Worm (Caenorhabditis elegans) whole organism, young adult: ENCODE data around the gene F09C8.1.

Experiments used
- B0019.2 ChIP-seq: fragments of 200-800 bp; sonication (Bioruptor generic); conservative IDR thresholded peaks from 2 replicates; pipeline ENCODE4 v1.3.6; 2022; ENCODE audit warnings: missing genetic modification reagents, missing genetic modification characterization, missing compliant biosample characterization
- B0261.1 ChIP-seq: sonication (generic microtip); optimal IDR thresholded peaks from 2 replicates; lab custom pipeline; 2016; ENCODE audit warnings: mild to moderate bottlenecking, missing genetic modification characterization, moderate library complexity, missing compliant biosample characterization
- B0336.3 ChIP-seq: fragments of 200-800 bp; sonication (Bioruptor generic); IDR thresholded peaks from 2 replicates; pipeline ENCODE4 v1.3.6; 2022; ENCODE audit warnings: missing genetic modification characterization, missing compliant biosample characterization
- F10E7.11 ChIP-seq: sonication (generic microtip); optimal IDR thresholded peaks from 2 replicates; lab custom pipeline; 2017; ENCODE audit warnings: mild to moderate bottlenecking, missing genetic modification characterization, moderate library complexity, missing compliant biosample characterization
- F33H1.4 ChIP-seq: fragments of 200-800 bp; sonication (Bioruptor generic); IDR thresholded peaks from 2 replicates; pipeline ENCODE4 v1.3.6; 2022; ENCODE audit warnings: missing genetic modification reagents, missing genetic modification characterization, missing compliant biosample characterization
- F37B4.10 ChIP-seq: fragments of 200-800 bp; sonication (Bioruptor generic); IDR thresholded peaks from 2 replicates; pipeline ENCODE4 v1.3.6; 2022; ENCODE audit warnings: missing genetic modification characterization, missing compliant biosample characterization
- F49E8.2 ChIP-seq: sonication (generic microtip); optimal IDR thresholded peaks from 3 replicates; lab custom pipeline; 2017; ENCODE audit warnings: missing genetic modification characterization, mild to moderate bottlenecking, missing compliant biosample characterization, antibody characterized with exemption, moderate library complexity; ENCODE audit not compliant: insufficient read depth
- K12H6.12 ChIP-seq: fragments of 200-800 bp; sonication (Bioruptor generic); optimal IDR thresholded peaks from 2 replicates; lab custom pipeline; 2018; ENCODE audit warnings: mild to moderate bottlenecking, missing genetic modification characterization, missing compliant biosample characterization
- ama-1 ChIP-seq, 3 experiments: fragments of 150-350 bp in 1 of 3; sonication (generic microtip) in 2 of 3; optimal IDR thresholded peaks; 2 replicates each; lab custom pipeline; 2014 to 2018; ENCODE audit warnings: missing biosample characterization in 2 of 3, missing genetic modification characterization in 2 of 3, missing genetic modification reagents in 2 of 3
- attf-3 ChIP-seq: fragments of 200-800 bp; sonication (Bioruptor generic); conservative IDR thresholded peaks from 2 replicates; pipeline ENCODE4 v1.3.6; 2022; ENCODE audit warnings: missing genetic modification reagents, missing genetic modification characterization, missing compliant biosample characterization
- attf-5 ChIP-seq: fragments of 200-800 bp; sonication (Bioruptor generic); optimal IDR thresholded peaks from 2 replicates; lab custom pipeline; 2018; ENCODE audit warnings: mild to moderate bottlenecking, missing genetic modification characterization, missing compliant biosample characterization
- ccch-3 ChIP-seq: fragments of 200-800 bp; sonication (Bioruptor generic); optimal IDR thresholded peaks from 2 replicates; lab custom pipeline; 2018; ENCODE audit warnings: mild to moderate bottlenecking, missing genetic modification characterization, missing compliant biosample characterization
- cebp-1 ChIP-seq, 2 experiments: fragments of 200-800 bp in 1 of 2; sonication (Bioruptor generic) in 1 of 2; sonication (generic microtip) in 1 of 2; IDR thresholded peaks in 1 of 2; optimal IDR thresholded peaks in 1 of 2; 2 replicates each; pipeline versions ENCODE4 v1.3.6 to Lab custom; 2017 to 2022; ENCODE audit warnings: missing compliant biosample characterization in 2 of 2, missing genetic modification characterization in 2 of 2, mild to moderate bottlenecking in 1 of 2, missing genetic modification reagents in 1 of 2, moderate library complexity in 1 of 2
- ceh-27 ChIP-seq: fragments of 200-800 bp; sonication (Bioruptor generic); optimal IDR thresholded peaks from 2 replicates; lab custom pipeline; 2018; ENCODE audit warnings: mild to moderate bottlenecking, missing genetic modification characterization, moderate library complexity, missing compliant biosample characterization
- ceh-40 ChIP-seq: fragments of 200-800 bp; sonication (Bioruptor generic); IDR thresholded peaks from 2 replicates; pipeline ENCODE4 v1.3.6; 2022; ENCODE audit warnings: missing genetic modification characterization, missing compliant biosample characterization
- ceh-79 ChIP-seq: sonication (generic microtip); optimal IDR thresholded peaks from 2 replicates; lab custom pipeline; 2017; ENCODE audit warnings: mild to moderate bottlenecking, missing genetic modification characterization, missing compliant biosample characterization
- chd-7 ChIP-seq: sonication (generic microtip); optimal IDR thresholded peaks from 2 replicates; lab custom pipeline; 2016; ENCODE audit warnings: mild to moderate bottlenecking, missing genetic modification characterization, moderate library complexity, missing compliant biosample characterization
- dpff-1 ChIP-seq: sonication (generic microtip); optimal IDR thresholded peaks from 2 replicates; lab custom pipeline; 2017; ENCODE audit warnings: mild to moderate bottlenecking, missing genetic modification characterization, missing compliant biosample characterization
- dpl-1 ChIP-seq: fragments of 150-350 bp; optimal IDR thresholded peaks from 2 replicates; lab custom pipeline; 2014; ENCODE audit warnings: missing biosample characterization, missing genetic modification reagents, missing genetic modification characterization
- egl-18 ChIP-seq: fragments of 200-800 bp; sonication (Bioruptor generic); IDR thresholded peaks from 2 replicates; pipeline ENCODE4 v1.3.6; 2022; ENCODE audit warnings: missing genetic modification reagents, missing genetic modification characterization, missing compliant biosample characterization
- egrh-3 ChIP-seq: fragments of 200-800 bp; sonication (Bioruptor generic); IDR thresholded peaks from 2 replicates; pipeline ENCODE4 v1.3.6; 2022; ENCODE audit warnings: missing genetic modification reagents, missing genetic modification characterization, missing compliant biosample characterization
- ekl-4 ChIP-seq: fragments of 200-800 bp; sonication (Bioruptor generic); IDR thresholded peaks from 2 replicates; pipeline ENCODE4 v1.3.6; 2022; ENCODE audit warnings: missing genetic modification reagents, missing genetic modification characterization, missing compliant biosample characterization
- gei-17 ChIP-seq: fragments of 200-800 bp; sonication (Bioruptor generic); optimal IDR thresholded peaks from 2 replicates; lab custom pipeline; 2018; ENCODE audit warnings: mild to moderate bottlenecking, missing genetic modification characterization, missing compliant biosample characterization
- hmg-20 ChIP-seq: fragments of 200-800 bp; sonication (Bioruptor generic); IDR thresholded peaks from 2 replicates; pipeline ENCODE4 v1.3.6; 2022; ENCODE audit warnings: missing genetic modification reagents, missing genetic modification characterization, missing compliant biosample characterization
- hrde-1 ChIP-seq: sonication (generic microtip); optimal IDR thresholded peaks from 2 replicates; lab custom pipeline; 2016; ENCODE audit warnings: missing genetic modification characterization, mild to moderate bottlenecking, missing compliant biosample characterization, moderate library complexity, missing genotype, missing genetic modification reagents, borderline replicate concordance
- lag-1 ChIP-seq: fragments of 200-800 bp; sonication (Bioruptor generic); IDR thresholded peaks from 2 replicates; pipeline ENCODE4 v1.3.6; 2022; ENCODE audit warnings: missing genetic modification reagents, missing genetic modification characterization, missing compliant biosample characterization
- lin-40 ChIP-seq: sonication (generic microtip); optimal IDR thresholded peaks from 2 replicates; lab custom pipeline; 2016; ENCODE audit warnings: missing genetic modification characterization, mild to moderate bottlenecking, missing compliant biosample characterization, missing genotype, missing genetic modification reagents
- lsl-1 ChIP-seq: fragments of 200-800 bp; sonication (Bioruptor generic); optimal IDR thresholded peaks from 2 replicates; lab custom pipeline; 2018; ENCODE audit warnings: mild to moderate bottlenecking, missing genetic modification characterization, moderate library complexity, missing compliant biosample characterization
- madf-6 ChIP-seq: fragments of 200-800 bp; sonication (Bioruptor generic); IDR thresholded peaks from 2 replicates; pipeline ENCODE4 v1.3.6; 2022; ENCODE audit warnings: missing genetic modification reagents, missing genetic modification characterization, missing compliant biosample characterization
- madf-8 ChIP-seq: fragments of 200-800 bp; sonication (Bioruptor generic); conservative IDR thresholded peaks from 2 replicates; pipeline ENCODE4 v1.3.6; 2022; ENCODE audit warnings: missing genetic modification reagents, missing genetic modification characterization, missing compliant biosample characterization
- mcd-1 ChIP-seq: fragments of 200-800 bp; sonication (Bioruptor generic); IDR thresholded peaks from 2 replicates; pipeline ENCODE4 v1.3.6; 2022; ENCODE audit warnings: missing genetic modification reagents, missing genetic modification characterization, missing compliant biosample characterization
- nfya-1 ChIP-seq: sonication (generic microtip); optimal IDR thresholded peaks from 2 replicates; lab custom pipeline; 2017; ENCODE audit warnings: antibody characterized with exemption, missing compliant biosample characterization, missing genetic modification characterization, borderline replicate concordance; ENCODE audit not compliant: insufficient read depth
- nhr-80 ChIP-seq: sonication (generic microtip); optimal IDR thresholded peaks from 2 replicates; lab custom pipeline; 2016; ENCODE audit warnings: missing genetic modification characterization, missing compliant biosample characterization
- pha-4 ChIP-seq: fragments of 150-350 bp; sonication (generic microtip); optimal IDR thresholded peaks from 2 replicates; lab custom pipeline; 2014; ENCODE audit warnings: missing biosample characterization, missing genetic modification reagents, missing genetic modification characterization
- rcor-1 ChIP-seq: fragments of 200-800 bp; sonication (Bioruptor generic); IDR thresholded peaks from 2 replicates; pipeline ENCODE4 v1.3.6; 2022; ENCODE audit warnings: missing genetic modification reagents, missing genetic modification characterization, missing compliant biosample characterization
- snpc-4 ChIP-seq, 5 experiments: fragments of 150-350 bp in 1 of 5; sonication (generic microtip) in 4 of 5; optimal IDR thresholded peaks; 2 replicates each; lab custom pipeline; 2014 to 2018; ENCODE audit warnings: missing genetic modification characterization in 5 of 5, missing biosample characterization in 3 of 5, antibody characterized with exemption in 2 of 5, mild to moderate bottlenecking in 2 of 5, missing compliant biosample characterization in 2 of 5, missing genotype in 2 of 5, moderate library complexity in 2 of 5, missing genetic modification reagents in 1 of 5
- sptf-2 ChIP-seq: fragments of 200-800 bp; sonication (Bioruptor generic); optimal IDR thresholded peaks from 2 replicates; lab custom pipeline; 2018; ENCODE audit warnings: mild to moderate bottlenecking, missing genetic modification characterization, missing compliant biosample characterization
- tbp1 ChIP-seq: fragments of 200-800 bp; sonication (Bioruptor generic); optimal IDR thresholded peaks from 2 replicates; lab custom pipeline; 2018; ENCODE audit warnings: mild to moderate bottlenecking, missing genetic modification characterization, missing compliant biosample characterization
- tlf-1 ChIP-seq: fragments of 200-800 bp; sonication (Bioruptor generic); optimal IDR thresholded peaks from 2 replicates; lab custom pipeline; 2018; ENCODE audit warnings: mild to moderate bottlenecking, missing genetic modification characterization, missing compliant biosample characterization
- zfh-2 ChIP-seq: fragments of 200-800 bp; sonication (Bioruptor generic); conservative IDR thresholded peaks from 2 replicates; pipeline ENCODE4 v1.3.6; 2022; ENCODE audit warnings: missing genetic modification reagents, missing genetic modification characterization, missing compliant biosample characterization
- ztf-28 ChIP-seq: fragments of 200-800 bp; sonication (Bioruptor generic); IDR thresholded peaks from 2 replicates; pipeline ENCODE4 v1.3.6; 2022; ENCODE audit warnings: missing genetic modification reagents, missing genetic modification characterization, missing compliant biosample characterization
- ztf-3 ChIP-seq: fragments of 200-800 bp; sonication (Bioruptor generic); optimal IDR thresholded peaks from 2 replicates; lab custom pipeline; 2018; ENCODE audit warnings: mild to moderate bottlenecking, missing genetic modification characterization, missing compliant biosample characterization

Gene F09C8.1

DNA sequence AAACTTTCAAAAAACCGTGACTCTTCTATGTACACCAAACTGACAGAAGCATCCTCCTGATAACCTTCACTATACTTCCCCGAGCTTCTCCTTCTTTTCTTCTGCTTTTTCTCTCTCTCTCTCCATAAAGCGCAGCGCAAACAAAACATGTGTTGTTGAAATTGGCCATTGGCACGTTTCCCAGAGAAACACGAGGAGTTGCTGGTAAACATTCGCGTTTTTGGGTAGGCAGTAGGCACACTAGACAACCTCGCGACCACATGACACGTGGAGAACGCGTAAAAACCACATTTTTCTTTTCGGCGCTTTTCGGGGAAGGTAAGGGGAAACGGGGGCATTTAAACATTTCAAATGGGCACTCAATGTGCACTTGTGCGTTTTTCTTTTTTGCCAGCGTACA is 32.3 kb downstream of the F09C8.1 start (continued):
- TF ChIP-seq snpc-4 (GFP tag; optimal IDR thresholded peaks at IDR 0.05; lab: Kevin White, UChicago) (no peak), snpc-4 (tag; optimal IDR thresholded peaks at IDR 0.05; lab: Kevin White, UChicago) (peak in 1 of 4 experiments; percentile 34), K12H6.12 (tag; lab: Kevin White, UChicago) (peak; percentile 71), hmg-20 (GFP tag; lab: Robert Waterston, UW) (no peak), egrh-3 (GFP tag; lab: Robert Waterston, UW) (peak; percentile 13; the same call in 1 of the 2 replicates), F33H1.4 (GFP tag; lab: Robert Waterston, UW) (no peak), pha-4 (tag; lab: Kevin White, UChicago) (peak; percentile 48), mcd-1 (GFP tag; lab: Robert Waterston, UW) (peak; percentile 25; the same call in 1 of the 2 replicates), F10E7.11 (no peak), ztf-28 (GFP tag; lab: Robert Waterston, UW) (no peak)

DNA sequence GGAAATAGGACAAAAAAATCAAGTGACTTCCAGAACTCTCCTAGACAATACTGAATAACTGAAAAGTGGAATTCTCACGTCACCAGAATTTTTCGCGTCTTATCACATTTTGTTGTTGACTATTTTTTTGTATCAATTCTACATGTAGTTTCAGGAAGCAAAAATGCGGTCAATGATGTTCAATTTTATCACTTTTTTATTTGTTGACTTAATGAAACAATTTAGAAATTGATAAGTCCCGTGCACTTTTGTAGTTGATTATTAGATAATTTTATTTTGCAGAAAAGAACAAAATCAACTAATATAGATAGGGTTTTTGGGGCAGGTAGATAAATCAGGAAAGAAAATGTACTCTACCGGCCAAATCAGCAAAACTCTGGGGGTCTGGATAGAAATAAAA is 33.1 kb downstream of the F09C8.1 start:
- TF ChIP-seq egl-18 (no peak), dpl-1 (GFP tag; lab: Kevin White, UChicago) (no peak), lag-1 (no peak)
- TF ChIP-seq, all 124 proteins: peak for 0

DNA sequence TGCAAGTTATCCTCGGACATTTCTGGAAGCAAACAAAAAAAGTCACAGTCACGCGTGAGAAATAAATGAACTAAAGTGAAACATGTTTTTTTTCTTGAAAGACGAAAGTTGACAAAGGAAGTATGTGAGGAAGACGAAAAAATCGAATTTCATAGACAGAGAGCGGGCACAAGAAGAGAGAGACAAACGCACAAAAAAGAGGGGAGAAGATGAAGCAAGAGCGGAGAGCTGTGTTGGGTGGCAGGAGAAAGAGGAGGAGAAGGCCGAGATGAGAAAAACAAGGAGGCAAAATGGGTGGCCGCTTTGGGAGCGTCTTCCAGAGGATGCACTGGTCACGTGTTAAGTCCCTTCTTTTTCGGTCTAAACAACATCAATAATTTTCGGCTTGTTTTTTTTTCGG is 34.5 kb downstream of the F09C8.1 start, which contains the start of gene ZK1073.1:
Gene ZK1073.1, minus strand, starts transcription at position 72 of the 400 bp plus-strand sequence.
- TF ChIP-seq ama-1 (optimal IDR thresholded peaks at IDR 0.05; lab: Kevin White, UChicago) (peak; percentile 2), ama-1 (GFP tag; optimal IDR thresholded peaks at IDR 0.05; lab: Kevin White, UChicago) (no peak), ceh-79 (tag; lab: Kevin White, UChicago) (no peak), lsl-1 (GFP tag; lab: Kevin White, UChicago) (no peak), nfya-1 (tag; lab: Kevin White, UChicago) (no peak), F49E8.2 (tag; lab: Kevin White, UChicago) (no peak), rcor-1 (GFP tag; lab: Robert Waterston, UW) (peak; percentile 35; the same call in 1 of the 2 replicates), tbp1 (GFP tag; lab: Kevin White, UChicago) (no peak), egl-18 (no peak), B0019.2 (GFP tag; lab: Robert Waterston, UW) (no peak), B0261.1 (tag; lab: Kevin White, UChicago) (no peak), chd-7 (peak; percentile 55), pha-4 (tag; lab: Kevin White, UChicago) (no peak), ztf-3 (GFP tag; lab: Kevin White, UChicago) (no peak), attf-5 (GFP tag; lab: Kevin White, UChicago) (peak; percentile 24), madf-8 (no peak), ceh-40 (no peak), ekl-4 (GFP tag; lab: Robert Waterston, UW) (no peak), madf-6 (GFP tag; lab: Robert Waterston, UW) (no peak), K12H6.12 (tag; lab: Kevin White, UChicago) (peak; percentile 81), dpff-1 (tag; lab: Kevin White, UChicago) (no peak), nhr-80 (no peak), hrde-1 (tag; lab: Kevin White, UChicago) (no peak), cebp-1 (GFP tag; IDR thresholded peaks at IDR 0.05; lab: Robert Waterston, UW) (no peak), cebp-1 (tag; optimal IDR thresholded peaks at IDR 0.05; lab: Kevin White, UChicago) (peak; percentile 62), sptf-2 (GFP tag; lab: Kevin White, UChicago) (no peak), mcd-1 (GFP tag; lab: Robert Waterston, UW) (no peak), ccch-3 (GFP tag; lab: Kevin White, UChicago) (no peak), ceh-27 (GFP tag; lab: Kevin White, UChicago) (peak; percentile 14), gei-17 (GFP tag; lab: Kevin White, UChicago) (no peak), snpc-4 (GFP tag; optimal IDR thresholded peaks at IDR 0.05; lab: Kevin White, UChicago) (no peak), snpc-4 (tag; optimal IDR thresholded peaks at IDR 0.05; lab: Kevin White, UChicago) (peak in 1 of 4 experiments; percentile 14), attf-3 (GFP tag; lab: Robert Waterston, UW) (no peak), B0336.3 (peak; percentile 44; the same call in 1 of the 2 replicates), lin-40 (peak; percentile 18), tlf-1 (GFP tag; lab: Kevin White, UChicago) (no peak), zfh-2 (GFP tag; lab: Robert Waterston, UW) (peak; percentile 95), F37B4.10 (no peak)
